Fruit fly (Drosophila melanogaster): ENCODE data around the gene dan.

dan gene

DNA sequence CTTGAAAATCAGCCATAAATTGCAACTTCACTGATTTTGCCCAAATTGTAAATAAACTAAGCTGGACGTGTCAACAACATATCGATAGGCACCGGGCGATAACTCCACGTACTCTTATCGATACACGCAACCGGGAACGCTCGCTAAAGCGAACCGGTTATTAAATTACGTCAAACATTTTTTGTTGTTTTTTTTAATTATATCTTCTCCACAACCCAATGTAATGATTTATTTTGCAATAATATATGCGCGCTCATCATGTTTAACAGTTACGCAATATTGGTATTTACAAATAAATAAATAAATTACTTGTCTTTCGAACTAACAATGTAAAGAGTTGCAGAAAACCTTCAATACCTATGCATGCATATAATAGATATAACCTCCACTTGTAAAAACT is 30.9 kb downstream of the dan start, which contains the start of gene Saysd1 (continued):
- TF ChIP-seq Bgb (GFP tag; IDR thresholded peaks at IDR 0.05; ENCODE audit: partially characterized antibody) (peak; percentile 85), CG15073 (GFP tag; optimal IDR thresholded peaks at IDR 0.05) (no peak), Awh (GFP tag; IDR thresholded peaks at IDR 0.05) (peak; percentile 28; the same call in 1 of the 2 replicates), Rfx (GFP tag; IDR thresholded peaks at IDR 0.05) (peak; percentile 79), ewg (GFP tag; optimal IDR thresholded peaks at IDR 0.05) (no peak), CG17912 (GFP tag; optimal IDR thresholded peaks at IDR 0.05) (no peak), hbn (GFP tag; IDR thresholded peaks at IDR 0.05; ENCODE audit: partially characterized antibody) (peak; percentile 78), E2f2 (GFP tag; IDR thresholded peaks at IDR 0.05) (peak; percentile 32; the same call in 1 of the 2 replicates), kay (GFP tag; optimal IDR thresholded peaks at IDR 0.05) (peak; percentile 14), mam (GFP tag; optimal IDR thresholded peaks at IDR 0.05) (peak; percentile 48), zen2 (GFP tag; IDR thresholded peaks at IDR 0.05; ENCODE audit: partially characterized antibody) (peak; percentile 84), ssp (GFP tag; IDR thresholded peaks at IDR 0.05) (peak; percentile 37; the same call in 1 of the 2 replicates), disco-r (GFP tag; optimal IDR thresholded peaks at IDR 0.05) (no peak), CG6689 (GFP tag; IDR thresholded peaks at IDR 0.05) (0 out of 2 replicates have a peak, but pooled peaks have one; percentile 21), gt (GFP tag; IDR thresholded peaks at IDR 0.05) (no peak), CG18476 (GFP tag; optimal IDR thresholded peaks at IDR 0.05) (peak; percentile 11), CG32532 (GFP tag; IDR thresholded peaks at IDR 0.05) (peak; percentile 70), tap (tag; optimal IDR thresholded peaks at IDR 0.05) (no peak), fd3F (GFP tag; optimal IDR thresholded peaks at IDR 0.05) (no peak), nerfin-2 (GFP tag; IDR thresholded peaks at IDR 0.05; ENCODE audit: partially characterized antibody) (peak; percentile 71), Tbp (GFP tag; optimal IDR thresholded peaks at IDR 0.05) (no peak), tna (GFP tag; IDR thresholded peaks at IDR 0.05; ENCODE audit: partially characterized antibody) (peak; percentile 81), MESR4 (GFP tag; optimal IDR thresholded peaks at IDR 0.05) (peak; percentile 32), CG17359 (tag; optimal IDR thresholded peaks at IDR 0.05) (peak; percentile 45), Rx (GFP tag; IDR thresholded peaks at IDR 0.05) (peak; percentile 29; the same call in 1 of the 2 replicates), Hmx (GFP tag; optimal IDR thresholded peaks at IDR 0.05) (peak; percentile 10), CG15514 (GFP tag; optimal IDR thresholded peaks at IDR 0.05) (peak; percentile 38), pan (optimal IDR thresholded peaks at IDR 0.05) (no peak), pan (GFP tag; optimal IDR thresholded peaks at IDR 0.05 in 1 of 2, IDR thresholded peaks at IDR 0.05 in 1 of 2) (peak in 1 of 2 experiments; percentile 53), stc (GFP tag; IDR thresholded peaks at IDR 0.05) (peak; percentile 43; the same call in 1 of the 2 replicates), wdn (GFP tag; IDR thresholded peaks at IDR 0.05) (no peak), row (GFP tag; IDR thresholded peaks at IDR 0.05) (peak; percentile 34; the same call in 1 of the 3 replicates), grn (GFP tag; optimal IDR thresholded peaks at IDR 0.05) (no peak), CG42726 (GFP tag; IDR thresholded peaks at IDR 0.05; ENCODE audit: partially characterized antibody) (peak; percentile 29; the same call in 1 of the 2 replicates), CG14965 (GFP tag; optimal IDR thresholded peaks at IDR 0.05; ENCODE audit: borderline replicate concordance) (no peak), Blimp-1 (GFP tag; optimal IDR thresholded peaks at IDR 0.05) (no peak), fu2 (GFP tag; optimal IDR thresholded peaks at IDR 0.05) (no peak), CG30403 (GFP tag; optimal IDR thresholded peaks at IDR 0.05) (peak; percentile 20), CrebB (tag; optimal IDR thresholded peaks at IDR 0.05) (no peak), sens (GFP tag) (peak; percentile 88), CoRest (tag; optimal IDR thresholded peaks at IDR 0.05) (no peak), CG17802 (tag; optimal IDR thresholded peaks at IDR 0.05) (no peak), CG2199 (GFP tag; IDR thresholded peaks at IDR 0.05) (0 out of 3 replicates have a peak, but pooled peaks have one; percentile 48), Myb (GFP tag; optimal IDR thresholded peaks at IDR 0.05) (peak; percentile 51), ab (GFP tag; optimal IDR thresholded peaks at IDR 0.05) (no peak), phol (tag; optimal IDR thresholded peaks at IDR 0.05) (peak; percentile 36), CG2116 (GFP tag; optimal IDR thresholded peaks at IDR 0.05) (peak; percentile 46), CG3407 (GFP tag; optimal IDR thresholded peaks at IDR 0.05) (no peak), Fer2 (tag; optimal IDR thresholded peaks at IDR 0.05) (no peak), vfl (GFP tag; optimal IDR thresholded peaks at IDR 0.05) (no peak), HmgZ (tag; optimal IDR thresholded peaks at IDR 0.05) (peak; percentile 31)

All from whole organism, embryonic.